Fruit fly (Drosophila melanogaster) whole organism, embryonic: Measurements from ENCODE around the gene CG14062.
A peak's percentile ranks its signal among the peaks of the same experiment; 100 is the strongest.

Experiments used
- Asciz ChIP-seq: fragments of 200-800 bp; sonication (Bioruptor generic); optimal IDR thresholded peaks from 2 replicates; lab custom pipeline; 2017; ENCODE audit warnings: missing biosample characterization, mild to moderate bottlenecking, missing genetic modification characterization, missing genetic modification reagents
- B-H1 ChIP-seq: fragments of 200-800 bp; sonication (Bioruptor generic); IDR thresholded peaks from 3 replicates; pipeline ENCODE4 v1.3.6; 2022; ENCODE audit warnings: missing biosample characterization, missing genetic modification characterization
- Blimp-1 ChIP-seq: fragments of 200-800 bp; sonication (Bioruptor generic); optimal IDR thresholded peaks from 3 replicates; lab custom pipeline; 2018; ENCODE audit warnings: missing biosample characterization, missing genetic modification characterization, mild to moderate bottlenecking, moderate library complexity, missing genetic modification reagents
- CG11247 ChIP-seq: fragments of 200-800 bp; sonication (Bioruptor generic); IDR thresholded peaks from 2 replicates; pipeline ENCODE4 v1.3.6; 2022; ENCODE audit warnings: missing biosample characterization, missing genetic modification characterization
- CG11456 ChIP-seq: fragments of 200-800 bp; sonication (Bioruptor generic); IDR thresholded peaks from 3 replicates; pipeline ENCODE4 v1.3.6; 2022; ENCODE audit warnings: missing biosample characterization, missing genetic modification characterization
- CG12219 ChIP-seq: fragments of 200-800 bp; sonication (Bioruptor generic); optimal IDR thresholded peaks from 3 replicates; lab custom pipeline; 2018; ENCODE audit warnings: missing biosample characterization, mild to moderate bottlenecking, missing genetic modification characterization
- CG14710 ChIP-seq: fragments of 200-800 bp; sonication (Bioruptor generic); optimal IDR thresholded peaks from 3 replicates; lab custom pipeline; 2019; ENCODE audit warnings: missing biosample characterization, mild to moderate bottlenecking, missing genetic modification characterization, moderate library complexity
- CG18599 ChIP-seq: fragments of 200-800 bp; sonication (Bioruptor generic); optimal IDR thresholded peaks from 3 replicates; lab custom pipeline; 2017; ENCODE audit warnings: missing biosample characterization, missing genetic modification characterization, mild to moderate bottlenecking, moderate library complexity, missing genetic modification reagents
- CG4730 ChIP-seq: fragments of 200-800 bp; sonication (Bioruptor generic); IDR thresholded peaks from 2 replicates; pipeline ENCODE4 v1.3.6; 2022; ENCODE audit warnings: missing biosample characterization, missing genetic modification characterization
- CG5953 ChIP-seq: fragments of 200-800 bp; sonication (Bioruptor generic); IDR thresholded peaks from 2 replicates; pipeline ENCODE4 v1.3.6; 2022; ENCODE audit warnings: missing biosample characterization, missing genetic modification characterization
- CG6254 ChIP-seq: fragments of 200-800 bp; sonication (Bioruptor generic); optimal IDR thresholded peaks from 3 replicates; lab custom pipeline; 2017; ENCODE audit warnings: mild to moderate bottlenecking, missing biosample characterization, missing genetic modification reagents, missing genetic modification characterization
- CG6689 ChIP-seq: fragments of 200-800 bp; sonication (Bioruptor generic); IDR thresholded peaks from 2 replicates; pipeline ENCODE4 v1.3.6; 2022; ENCODE audit warnings: missing biosample characterization, missing genetic modification characterization
- CG6813 ChIP-seq: fragments of 200-800 bp; sonication (Bioruptor generic); optimal IDR thresholded peaks from 2 replicates; lab custom pipeline; 2017; ENCODE audit warnings: missing biosample characterization, missing genetic modification characterization, mild to moderate bottlenecking, moderate library complexity, missing genetic modification reagents
- CG8281 ChIP-seq: fragments of 200-800 bp; sonication (Bioruptor generic); optimal IDR thresholded peaks from 2 replicates; lab custom pipeline; 2018; ENCODE audit warnings: missing biosample characterization, mild to moderate bottlenecking, missing genetic modification characterization, moderate library complexity
- Dref ChIP-seq: fragments of 200-800 bp; sonication (Bioruptor generic); IDR thresholded peaks from 2 replicates; pipeline ENCODE4 v1.3.6; 2022; ENCODE audit warnings: missing biosample characterization, missing genetic modification characterization
- Ets65A ChIP-seq: fragments of 200-800 bp; sonication (Bioruptor generic); peaks from one replicate; lab custom pipeline; 2016; ENCODE audit warnings: missing biosample characterization, missing genetic modification characterization
- HHEX ChIP-seq: fragments of 200-800 bp; sonication (Bioruptor generic); optimal IDR thresholded peaks from 3 replicates; lab custom pipeline; 2017; ENCODE audit warnings: missing biosample characterization, mild to moderate bottlenecking, missing genetic modification characterization, missing genetic modification reagents
- Lhr ChIP-seq: fragments of 200-800 bp; sonication (Bioruptor generic); optimal IDR thresholded peaks from 3 replicates; lab custom pipeline; 2017; ENCODE audit warnings: mild to moderate bottlenecking, missing biosample characterization, missing genetic modification reagents, missing genetic modification characterization
- MTF-1 ChIP-seq: fragments of 200-800 bp; sonication (Bioruptor generic); optimal IDR thresholded peaks from 2 replicates; lab custom pipeline; 2018; ENCODE audit warnings: missing biosample characterization, mild to moderate bottlenecking, missing genetic modification characterization, borderline replicate concordance
- Meics ChIP-seq: fragments of 200-800 bp; sonication (Bioruptor generic); optimal IDR thresholded peaks from 2 replicates; lab custom pipeline; 2017; ENCODE audit warnings: missing biosample characterization, mild to moderate bottlenecking, missing genetic modification characterization
- Neu2 ChIP-seq: fragments of 200-800 bp; sonication (Bioruptor generic); optimal IDR thresholded peaks from 3 replicates; lab custom pipeline; 2016; ENCODE audit warnings: missing biosample characterization, missing genetic modification characterization, borderline replicate concordance
- Nf-YA ChIP-seq: fragments of 200-800 bp; sonication (Bioruptor generic); IDR thresholded peaks from 2 replicates; pipeline ENCODE4 v1.3.6; 2022; ENCODE audit warnings: missing biosample characterization, missing genetic modification characterization
- NfI ChIP-seq: fragments of 200-800 bp; sonication (Bioruptor generic); optimal IDR thresholded peaks from 3 replicates; lab custom pipeline; 2018; ENCODE audit warnings: missing biosample characterization, mild to moderate bottlenecking, missing genetic modification characterization, moderate library complexity
- Oaz ChIP-seq: fragments of 200-800 bp; sonication (Bioruptor generic); IDR thresholded peaks from 2 replicates; pipeline ENCODE4 v1.3.6; 2022; ENCODE audit warnings: missing biosample characterization, missing genetic modification characterization
- Oli ChIP-seq: fragments of 200-800 bp; sonication (Bioruptor generic); optimal IDR thresholded peaks from 2 replicates; lab custom pipeline; 2018; ENCODE audit warnings: missing biosample characterization, mild to moderate bottlenecking, missing genetic modification characterization, moderate library complexity
- Sry-β ChIP-seq: fragments of 200-800 bp; sonication (Bioruptor generic); optimal IDR thresholded peaks from 2 replicates; lab custom pipeline; 2018; ENCODE audit warnings: missing biosample characterization, mild to moderate bottlenecking, missing genetic modification characterization, moderate library complexity
- ara ChIP-seq: fragments of 200-800 bp; sonication (Bioruptor generic); IDR thresholded peaks from 2 replicates; pipeline ENCODE4 v1.3.6; 2022; ENCODE audit warnings: missing biosample characterization, missing genetic modification characterization
- az2 ChIP-seq: fragments of 200-800 bp; sonication (Bioruptor generic); optimal IDR thresholded peaks from 3 replicates; lab custom pipeline; 2016; ENCODE audit warnings: missing biosample characterization, missing genetic modification characterization
- croc ChIP-seq: fragments of 200-800 bp; sonication (Bioruptor generic); conservative IDR thresholded peaks from 3 replicates; pipeline ENCODE4 v1.3.6; 2022; ENCODE audit warnings: missing biosample characterization, missing genetic modification characterization
- dpn ChIP-seq, 2 experiments: fragments of 200-800 bp; sonication (Bioruptor generic); optimal IDR thresholded peaks; 3 replicates each; lab custom pipeline; 2016; ENCODE audit warnings: missing biosample characterization in 2 of 2, missing genetic modification characterization in 2 of 2
- dysf ChIP-seq: fragments of 200-800 bp; sonication (Bioruptor generic); IDR thresholded peaks from 3 replicates; pipeline ENCODE4 v1.3.6; 2022; ENCODE audit warnings: missing biosample characterization, missing genetic modification characterization
- gem ChIP-seq: fragments of 200-800 bp; sonication (Bioruptor generic); optimal IDR thresholded peaks from 2 replicates; lab custom pipeline; 2019; ENCODE audit warnings: missing biosample characterization, mild to moderate bottlenecking, missing genetic modification characterization, moderate library complexity
- ind ChIP-seq: fragments of 200-800 bp; sonication (Bioruptor generic); optimal IDR thresholded peaks from 3 replicates; lab custom pipeline; 2016; ENCODE audit warnings: missing biosample characterization, missing genetic modification characterization
- kay ChIP-seq: fragments of 200-800 bp; sonication (Bioruptor generic); optimal IDR thresholded peaks from 2 replicates; lab custom pipeline; 2016; ENCODE audit warnings: missing biosample characterization, missing genetic modification characterization
- lola ChIP-seq, 3 experiments: fragments of >200 bp in 2 of 3; fragments of 200-800 bp in 1 of 3; sonication (Bioruptor generic) in 1 of 3; optimal IDR thresholded peaks; 2 replicates each; lab custom pipeline; 2017 to 2019; ENCODE audit warnings: missing biosample characterization in 3 of 3, missing genetic modification characterization in 3 of 3, mild to moderate bottlenecking in 1 of 3, moderate library complexity in 1 of 3
- mam ChIP-seq: fragments of 200-800 bp; sonication (Bioruptor generic); optimal IDR thresholded peaks from 3 replicates; lab custom pipeline; 2016; ENCODE audit warnings: missing biosample characterization, missing genetic modification characterization
- pan ChIP-seq, 4 experiments: fragments of >200 bp in 3 of 4; fragments of 200-800 bp in 1 of 4; sonication (Bioruptor generic) in 1 of 4; optimal IDR thresholded peaks in 3 of 4; IDR thresholded peaks in 1 of 4; 2 replicates each; pipeline versions ENCODE4 v1.3.6 to Lab custom; 2017 to 2022; ENCODE audit warnings: missing biosample characterization in 2 of 4, missing genetic modification characterization in 2 of 4, mixed read lengths in 1 of 4
- sd ChIP-seq: fragments of 200-800 bp; sonication (Bioruptor generic); optimal IDR thresholded peaks from 3 replicates; lab custom pipeline; 2018; ENCODE audit warnings: missing biosample characterization, mild to moderate bottlenecking, missing genetic modification characterization, moderate library complexity
- tgo ChIP-seq: fragments of 200-800 bp; sonication (Bioruptor generic); IDR thresholded peaks from 3 replicates; pipeline ENCODE4 v1.3.6; 2022; ENCODE audit warnings: missing biosample characterization, missing genetic modification characterization
- tin ChIP-seq: fragments of 200-800 bp; sonication (Bioruptor generic); optimal IDR thresholded peaks from 3 replicates; lab custom pipeline; 2016; ENCODE audit warnings: missing biosample characterization, missing genetic modification characterization
- toy ChIP-seq: fragments of 200-800 bp; sonication (Bioruptor generic); IDR thresholded peaks from 2 replicates; pipeline ENCODE4 v1.3.6; 2022; ENCODE audit warnings: missing biosample characterization, missing genetic modification characterization
- twi ChIP-seq: fragments of 200-800 bp; optimal IDR thresholded peaks from 2 replicates; lab custom pipeline; 2019; ENCODE audit warnings: missing biosample characterization, mild to moderate bottlenecking, missing genetic modification characterization, moderate library complexity
- vvl ChIP-seq: fragments of 200-800 bp; sonication (Bioruptor generic); IDR thresholded peaks from 2 replicates; pipeline ENCODE4 v1.3.6; 2022; ENCODE audit warnings: missing biosample characterization, missing genetic modification characterization
- zfh2 ChIP-seq: fragments of 200-800 bp; sonication (Bioruptor generic); optimal IDR thresholded peaks from 2 replicates; lab custom pipeline; 2016; ENCODE audit warnings: missing biosample characterization, missing genetic modification characterization

CG14062 gene

DNA sequence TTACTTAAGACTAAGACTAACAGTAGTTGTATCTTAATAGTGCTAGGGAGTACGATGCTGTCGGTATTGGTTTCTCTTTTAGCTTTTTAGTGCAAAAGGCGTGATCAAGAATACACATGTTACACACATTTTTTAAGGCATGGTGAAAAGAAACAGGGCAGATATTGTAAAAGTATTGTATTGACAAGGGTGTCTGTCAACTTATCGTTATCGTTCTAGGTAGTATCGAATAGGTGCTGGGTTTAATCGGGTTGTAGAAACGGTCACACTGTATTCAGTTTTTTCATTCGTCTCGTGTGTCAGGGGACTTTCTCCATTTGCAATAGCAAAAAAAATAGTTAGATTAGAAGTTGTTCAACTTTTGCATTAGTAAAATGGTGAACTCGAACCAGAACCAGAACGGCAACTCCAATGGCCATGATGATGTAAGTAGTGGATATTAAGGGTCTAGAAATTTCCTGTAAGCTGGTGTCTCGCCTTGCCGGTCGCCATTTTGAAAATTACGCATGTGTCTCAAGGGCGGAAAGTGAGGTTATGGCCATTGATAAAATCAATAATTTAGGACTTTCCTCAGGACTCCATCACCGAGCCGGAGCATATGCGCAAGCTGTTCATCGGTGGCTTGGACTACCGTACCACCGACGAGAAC is 42.4 kb downstream of the CG14062 start (continued):
- TF ChIP-seq Asciz (GFP tag; lab: Kevin White, UChicago): no peak
- no peak for TF ChIP-seq Nf-YA
- no peak for TF ChIP-seq HHEX (GFP tag; lab: Kevin White, UChicago)
- no peak for TF ChIP-seq CG18599 (GFP tag; lab: Kevin White, UChicago)
- TF ChIP-seq Oaz (GFP tag; lab: Robert Waterston, UW): no peak
- TF ChIP-seq twi (tag; lab: Kevin White, UChicago): peak; percentile 90
- peak; percentile 11 for TF ChIP-seq vvl (GFP tag; lab: Robert Waterston, UW)
- no peak for TF ChIP-seq CG12219
- TF ChIP-seq kay (GFP tag; lab: Kevin White, UChicago): no peak
- no peak for TF ChIP-seq B-H1 (GFP tag; lab: Robert Waterston, UW)
- TF ChIP-seq, all 482 proteins: peak for 119

DNA sequence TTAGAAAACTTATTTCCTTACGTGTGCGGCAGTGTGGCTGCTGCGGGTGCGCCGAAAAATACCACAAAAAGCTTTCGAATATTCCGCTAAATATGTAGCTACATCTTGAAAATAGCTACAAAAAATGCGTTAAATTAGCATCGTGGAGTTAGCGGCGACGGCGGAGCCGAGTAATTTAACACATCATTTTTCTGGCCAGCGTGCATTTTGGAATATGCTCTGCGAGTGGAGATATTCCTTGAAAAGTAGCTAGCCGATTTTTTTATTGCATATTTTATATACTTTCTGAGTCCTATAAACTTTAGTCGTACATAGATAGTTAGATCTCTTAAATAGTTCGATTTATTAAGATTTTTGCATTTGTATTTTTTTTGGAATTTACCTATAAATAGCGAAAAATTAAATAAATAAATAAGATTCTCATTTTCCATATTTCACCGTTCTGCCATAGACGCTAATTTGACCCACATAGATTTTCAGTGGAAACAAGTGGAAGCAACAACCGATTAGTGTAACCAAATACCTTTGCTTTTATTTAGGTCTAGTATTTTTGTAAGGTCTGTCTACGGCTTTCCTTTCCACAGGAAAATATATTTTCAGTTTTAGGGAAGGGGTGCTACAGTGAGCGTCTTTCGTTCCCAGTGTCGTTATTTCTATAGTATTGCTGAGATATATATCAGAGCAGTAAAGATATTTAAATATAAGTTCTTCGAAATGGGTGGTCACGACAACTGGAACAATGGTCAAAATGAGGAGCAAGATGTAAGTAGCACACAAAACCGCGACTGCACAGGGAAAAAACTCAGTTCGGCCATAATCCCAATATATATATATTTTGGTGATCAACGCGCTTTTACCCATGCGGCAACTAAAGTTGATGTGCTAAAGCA is 43.2 kb downstream of the CG14062 start, which contains the start of the genes Noa36 and Hrb98DE:
Gene Noa36, minus strand, starts transcription at position 51 of the 890 bp plus-strand sequence.
Gene Hrb98DE, plus strand, starts transcription at position 597 of the 890 bp plus-strand sequence.
- TF ChIP-seq CG11456 (GFP tag; lab: Robert Waterston, UW) (peak; percentile 83), Lhr (peak; percentile 43), CG11247 (0 out of 2 replicates have a peak, but pooled peaks have one; percentile 30), tgo (GFP tag; lab: Robert Waterston, UW) (peak; percentile 39; the same call in 1 of the 3 replicates), CG6254 (no peak), pan (optimal IDR thresholded peaks at IDR 0.05; lab: Kevin White, UChicago) (no peak), pan (GFP tag; optimal IDR thresholded peaks at IDR 0.05 in 1 of 2, IDR thresholded peaks at IDR 0.05 in 1 of 2) (peak in 1 of 2 experiments; percentile 49), az2 (peak; percentile 49), CG6689 (GFP tag; lab: Robert Waterston, UW) (peak; percentile 58), lola (GFP tag; optimal IDR thresholded peaks at IDR 0.05; lab: Kevin White, UChicago) (peak in 1 of 3 experiments; percentile 52), dysf (GFP tag; lab: Robert Waterston, UW) (peak; percentile 60; the same call in 1 of the 3 replicates), CG18599 (GFP tag; lab: Kevin White, UChicago) (peak; percentile 11), MTF-1 (GFP tag; lab: Kevin White, UChicago) (peak; percentile 13), B-H1 (GFP tag; lab: Robert Waterston, UW) (no peak), ind (GFP tag; lab: Kevin White, UChicago) (peak; percentile 62), croc (0 out of 3 replicates have a peak, but pooled peaks have one; percentile 18), Neu2 (GFP tag; lab: Kevin White, UChicago) (no peak), ara (GFP tag; lab: Robert Waterston, UW) (no peak), gem (tag; lab: Kevin White, UChicago) (peak; percentile 59), Oli (tag; lab: Kevin White, UChicago) (peak; percentile 14), CG8281 (tag; lab: Kevin White, UChicago) (no peak), NfI (GFP tag; lab: Kevin White, UChicago) (peak; percentile 62), mam (GFP tag; lab: Kevin White, UChicago) (peak; percentile 51), CG4730 (GFP tag; lab: Robert Waterston, UW) (no peak), zfh2 (GFP tag; lab: Kevin White, UChicago) (peak; percentile 52), CG5953 (GFP tag; lab: Robert Waterston, UW) (0 out of 2 replicates have a peak, but pooled peaks have one; percentile 7), CG14710 (peak; percentile 60), dpn (GFP tag; optimal IDR thresholded peaks at IDR 0.05; lab: Kevin White, UChicago) (peak in 1 of 2 experiments; percentile 4), Meics (peak; percentile 35), toy (GFP tag; lab: Robert Waterston, UW) (no peak), Sry-β (GFP tag; lab: Kevin White, UChicago) (peak; percentile 82), Ets65A (GFP tag; lab: Kevin White, UChicago) (peak; percentile 91), Dref (GFP tag; lab: Robert Waterston, UW) (peak; percentile 45), CG6813 (GFP tag; lab: Kevin White, UChicago) (no peak), tin (GFP tag; lab: Kevin White, UChicago) (peak; percentile 9), sd (tag; lab: Kevin White, UChicago) (no peak), Blimp-1 (no peak)
